Worm (Caenorhabditis elegans) whole organism, L4 larva: ENCODE measurements around the gene ttr-5.

Source experiments
- F10B5.3 ChIP-seq: sonication (generic microtip); optimal IDR thresholded peaks from 2 replicates; lab custom pipeline; 2016; ENCODE audit warnings: mild to moderate bottlenecking, missing genetic modification characterization, missing compliant biosample characterization
- T20F7.1 ChIP-seq: fragments of 200-800 bp; sonication (Bioruptor generic); optimal IDR thresholded peaks from 2 replicates; lab custom pipeline; 2018; ENCODE audit warnings: mild to moderate bottlenecking, missing genetic modification characterization, missing compliant biosample characterization
- T26A8.4 ChIP-seq: fragments of 200-800 bp; sonication (Bioruptor generic); IDR thresholded peaks from 2 replicates; pipeline ENCODE4 v1.3.6; 2022; ENCODE audit warnings: missing genetic modification characterization, missing compliant biosample characterization
- Y5F2A.4 ChIP-seq: fragments of 200-800 bp; sonication (Bioruptor generic); optimal IDR thresholded peaks from 2 replicates; lab custom pipeline; 2018; ENCODE audit warnings: mild to moderate bottlenecking, missing genetic modification characterization, missing compliant biosample characterization
- ama-1 ChIP-seq: fragments of 150-350 bp; optimal IDR thresholded peaks from 2 replicates; lab custom pipeline; 2014; ENCODE audit warnings: inconsistent platforms, mixed read lengths
- ceh-82 ChIP-seq: sonication (generic microtip); optimal IDR thresholded peaks from 2 replicates; lab custom pipeline; 2017; ENCODE audit warnings: missing biosample characterization, missing genetic modification characterization
- dmd-9 ChIP-seq: fragments of 200-800 bp; sonication (Bioruptor generic); IDR thresholded peaks from 2 replicates; pipeline ENCODE4 v1.3.6; 2022; ENCODE audit warnings: missing genetic modification reagents, missing genetic modification characterization, missing compliant biosample characterization
- fkh-10 ChIP-seq: fragments of 150-350 bp; optimal IDR thresholded peaks from 2 replicates; lab custom pipeline; 2014; ENCODE audit warnings: missing biosample characterization, missing genetic modification reagents, missing genetic modification characterization
- gei-8 ChIP-seq: fragments of 200-800 bp; sonication (Bioruptor generic); optimal IDR thresholded peaks from 2 replicates; lab custom pipeline; 2018; ENCODE audit warnings: mild to moderate bottlenecking, missing genetic modification characterization, missing compliant biosample characterization
- mdt-29 ChIP-seq: fragments of 200-800 bp; sonication (Bioruptor generic); IDR thresholded peaks from 2 replicates; pipeline ENCODE4 v1.3.6; 2022; ENCODE audit warnings: missing genetic modification reagents, missing genetic modification characterization, missing compliant biosample characterization
- nhr-237 ChIP-seq: sonication (generic microtip); optimal IDR thresholded peaks from 2 replicates; lab custom pipeline; 2017; ENCODE audit warnings: missing biosample characterization, missing genetic modification characterization
- pha-4 ChIP-seq, 2 experiments: fragments of 150-350 bp in 1 of 2; fragments of 200-800 bp in 1 of 2; sonication (Bioruptor generic) in 1 of 2; IDR thresholded peaks in 1 of 2; optimal IDR thresholded peaks in 1 of 2; 2 replicates each; pipeline versions ENCODE4 v1.3.6 to Lab custom; 2014 to 2022; ENCODE audit warnings: missing genetic modification characterization in 2 of 2, missing genetic modification reagents in 2 of 2, missing biosample characterization in 1 of 2, missing compliant biosample characterization in 1 of 2
- snpc-4 ChIP-seq: fragments of 150-350 bp; optimal IDR thresholded peaks from 2 replicates; lab custom pipeline; 2014; ENCODE audit warnings: missing biosample characterization, missing genetic modification characterization

- no peak for TF ChIP-seq T20F7.1 (GFP tag; lab: Kevin White, UChicago)
- TF ChIP-seq F10B5.3 (tag; lab: Kevin White, UChicago): no peak
- TF ChIP-seq gei-8: no peak
- TF ChIP-seq ceh-82 (tag; lab: Kevin White, UChicago): no peak
- TF ChIP-seq Y5F2A.4 (GFP tag; lab: Kevin White, UChicago): no peak
- no peak for TF ChIP-seq fkh-10
- no peak for TF ChIP-seq snpc-4 (tag; lab: Kevin White, UChicago)
- no peak for TF ChIP-seq T26A8.4 (GFP tag; lab: Robert Waterston, UW)
- TF ChIP-seq nhr-237 (tag; lab: Kevin White, UChicago): no peak
- TF ChIP-seq ama-1 (lab: Kevin White, UChicago): no peak
- TF ChIP-seq dmd-9 (GFP tag; lab: Robert Waterston, UW): no peak
- TF ChIP-seq pha-4 (GFP tag; IDR thresholded peaks at IDR 0.05; lab: Robert Waterston, UW): no peak
- TF ChIP-seq pha-4 (tag; optimal IDR thresholded peaks at IDR 0.05; lab: Kevin White, UChicago): no peak
- no peak for TF ChIP-seq mdt-29 (GFP tag; lab: Robert Waterston, UW)
Measured at ce11 chrIII:9329266-9329665, 850 bp upstream of the ttr-5 start, which contains the start of gene C40H1.3.
